Fruit fly (Drosophila melanogaster) whole organism, embryonic: ENCODE measurements around the gene prtp.

Experiments
- Adf1 ChIP-seq: fragments of 200-800 bp; sonication (Bioruptor generic); IDR thresholded peaks from 2 replicates; pipeline ENCODE4 v1.3.6; 2022; ENCODE audit warnings: missing biosample characterization, missing genetic modification characterization
- Blimp-1 ChIP-seq: fragments of 200-800 bp; sonication (Bioruptor generic); optimal IDR thresholded peaks from 3 replicates; lab custom pipeline; 2018; ENCODE audit warnings: missing biosample characterization, missing genetic modification characterization, mild to moderate bottlenecking, moderate library complexity, missing genetic modification reagents
- BtbVII ChIP-seq: fragments of 200-800 bp; sonication (Bioruptor generic); optimal IDR thresholded peaks from 3 replicates; lab custom pipeline; 2017; ENCODE audit warnings: missing biosample characterization, mild to moderate bottlenecking, missing genetic modification characterization
- CG12236 ChIP-seq: fragments of 200-800 bp; sonication (Bioruptor generic); optimal IDR thresholded peaks from 2 replicates; lab custom pipeline; 2016; ENCODE audit warnings: missing biosample characterization, missing genetic modification characterization
- CG13287 ChIP-seq: fragments of 200-800 bp; sonication (Bioruptor generic); IDR thresholded peaks from 2 replicates; pipeline ENCODE4 v1.3.6; 2022; ENCODE audit warnings: missing biosample characterization, missing genetic modification characterization; ENCODE audit not compliant: partially characterized antibody
- CG14710 ChIP-seq: fragments of 200-800 bp; sonication (Bioruptor generic); optimal IDR thresholded peaks from 3 replicates; lab custom pipeline; 2019; ENCODE audit warnings: missing biosample characterization, mild to moderate bottlenecking, missing genetic modification characterization, moderate library complexity
- CG1529 ChIP-seq: fragments of 200-800 bp; sonication (Bioruptor generic); optimal IDR thresholded peaks from 3 replicates; lab custom pipeline; 2018; ENCODE audit warnings: missing biosample characterization, missing genetic modification characterization
- CG1603 ChIP-seq: fragments of 200-800 bp; sonication (Bioruptor generic); optimal IDR thresholded peaks from 2 replicates; lab custom pipeline; 2019; ENCODE audit warnings: missing biosample characterization, mild to moderate bottlenecking, missing genetic modification characterization, moderate library complexity
- CG2120 ChIP-seq: fragments of 200-800 bp; sonication (Bioruptor generic); optimal IDR thresholded peaks from 3 replicates; lab custom pipeline; 2016; ENCODE audit warnings: missing biosample characterization, missing genetic modification characterization
- CG6254 ChIP-seq: fragments of 200-800 bp; sonication (Bioruptor generic); optimal IDR thresholded peaks from 3 replicates; lab custom pipeline; 2017; ENCODE audit warnings: mild to moderate bottlenecking, missing biosample characterization, missing genetic modification reagents, missing genetic modification characterization
- CG6765 ChIP-seq: fragments of 200-800 bp; sonication (Bioruptor generic); optimal IDR thresholded peaks from 3 replicates; lab custom pipeline; 2017; ENCODE audit warnings: missing biosample characterization, mild to moderate bottlenecking, missing genetic modification characterization
- CG7786 ChIP-seq: fragments of 200-800 bp; sonication (Bioruptor generic); optimal IDR thresholded peaks from 2 replicates; lab custom pipeline; 2016; ENCODE audit warnings: missing biosample characterization, missing genetic modification characterization
- CG7963 ChIP-seq: fragments of 200-800 bp; sonication (Bioruptor generic); IDR thresholded peaks from 3 replicates; pipeline ENCODE4 v1.3.6; 2022; ENCODE audit warnings: missing biosample characterization, missing genetic modification characterization; ENCODE audit not compliant: partially characterized antibody
- CG8089 ChIP-seq: fragments of 200-800 bp; sonication (Bioruptor generic); optimal IDR thresholded peaks from 3 replicates; lab custom pipeline; 2016; ENCODE audit warnings: missing biosample characterization, missing genetic modification characterization
- CG8290 ChIP-seq, 3 experiments: fragments of 200-800 bp; sonication (Bioruptor generic); optimal IDR thresholded peaks; 2 replicates each; lab custom pipeline; 2016 to 2019; ENCODE audit warnings: missing biosample characterization in 3 of 3, missing genetic modification characterization in 3 of 3, mild to moderate bottlenecking in 2 of 3, moderate library complexity in 1 of 3
- CG9215 ChIP-seq: fragments of 200-800 bp; sonication (Bioruptor generic); IDR thresholded peaks from 2 replicates; pipeline ENCODE4 v1.3.6; 2022; ENCODE audit warnings: missing biosample characterization, missing genetic modification characterization
- CG9876 ChIP-seq: fragments of 200-800 bp; sonication (Bioruptor generic); optimal IDR thresholded peaks from 2 replicates; lab custom pipeline; 2016; ENCODE audit warnings: missing biosample characterization, missing genetic modification characterization
- CTCF ChIP-seq: fragments of 200-800 bp; sonication (Bioruptor generic); optimal IDR thresholded peaks from 2 replicates; lab custom pipeline; 2017; ENCODE audit warnings: missing biosample characterization, mild to moderate bottlenecking, missing genetic modification characterization, moderate library complexity
- D19A ChIP-seq: fragments of 200-800 bp; optimal IDR thresholded peaks from 3 replicates; lab custom pipeline; 2019; ENCODE audit warnings: missing biosample characterization, mild to moderate bottlenecking, missing genetic modification characterization, moderate library complexity
- Hmr ChIP-seq: fragments of 200-800 bp; sonication (Bioruptor generic); optimal IDR thresholded peaks from 3 replicates; lab custom pipeline; 2017; ENCODE audit warnings: mild to moderate bottlenecking, missing biosample characterization, missing genetic modification reagents, missing genetic modification characterization
- Max ChIP-seq: fragments of 200-800 bp; sonication (Bioruptor generic); optimal IDR thresholded peaks from 2 replicates; lab custom pipeline; 2016; ENCODE audit warnings: missing biosample characterization, mild to moderate bottlenecking, missing genetic modification characterization
- Med ChIP-seq: fragments of 200-800 bp; sonication (Bioruptor generic); peaks from one replicate; lab custom pipeline; 2016; ENCODE audit warnings: missing biosample characterization, missing genetic modification characterization, mild to moderate bottlenecking, inconsistent platforms, moderate library complexity
- Sox100B ChIP-seq: fragments of 200-800 bp; sonication (Bioruptor generic); optimal IDR thresholded peaks from 3 replicates; lab custom pipeline; 2018; ENCODE audit warnings: missing biosample characterization, mild to moderate bottlenecking, missing genetic modification characterization
- Xbp1 ChIP-seq: fragments of 200-800 bp; sonication (Bioruptor generic); optimal IDR thresholded peaks from 3 replicates; lab custom pipeline; 2016; ENCODE audit warnings: missing biosample characterization, mild to moderate bottlenecking, missing genetic modification characterization
- amos ChIP-seq: fragments of 200-800 bp; sonication (Bioruptor generic); IDR thresholded peaks from 2 replicates; pipeline ENCODE4 v1.3.6; 2022; ENCODE audit warnings: missing biosample characterization, missing genetic modification characterization; ENCODE audit not compliant: partially characterized antibody
- ara ChIP-seq: fragments of 200-800 bp; sonication (Bioruptor generic); IDR thresholded peaks from 2 replicates; pipeline ENCODE4 v1.3.6; 2022; ENCODE audit warnings: missing biosample characterization, missing genetic modification characterization
- cas ChIP-seq: fragments of 200-800 bp; sonication (Bioruptor generic); IDR thresholded peaks from 2 replicates; pipeline ENCODE4 v1.3.6; 2022; ENCODE audit warnings: missing biosample characterization, missing genetic modification characterization
- caup ChIP-seq: fragments of 200-800 bp; sonication (Bioruptor generic); optimal IDR thresholded peaks from 3 replicates; lab custom pipeline; 2017; ENCODE audit warnings: missing biosample characterization, mild to moderate bottlenecking, missing genetic modification characterization, moderate library complexity; ENCODE audit not compliant: severe bottlenecking
- crp ChIP-seq, 2 experiments: fragments of 200-800 bp; sonication (Bioruptor generic); optimal IDR thresholded peaks; 2 replicates in 1 of 2; 3 replicates in 1 of 2; lab custom pipeline; 2017; ENCODE audit warnings: missing biosample characterization in 2 of 2, missing genetic modification characterization in 2 of 2, mild to moderate bottlenecking in 1 of 2, moderate library complexity in 1 of 2
- dmrt99B ChIP-seq: fragments of 200-800 bp; sonication (Bioruptor generic); optimal IDR thresholded peaks from 2 replicates; lab custom pipeline; 2018; ENCODE audit warnings: missing biosample characterization, mild to moderate bottlenecking, missing genetic modification characterization, moderate library complexity
- dysf ChIP-seq: fragments of 200-800 bp; sonication (Bioruptor generic); IDR thresholded peaks from 3 replicates; pipeline ENCODE4 v1.3.6; 2022; ENCODE audit warnings: missing biosample characterization, missing genetic modification characterization
- fd64A ChIP-seq: fragments of 200-800 bp; sonication (Bioruptor generic); optimal IDR thresholded peaks from 3 replicates; lab custom pipeline; 2018; ENCODE audit warnings: missing biosample characterization, mild to moderate bottlenecking, missing genetic modification characterization
- gcm2 ChIP-seq: fragments of 200-800 bp; sonication (Bioruptor generic); optimal IDR thresholded peaks from 2 replicates; lab custom pipeline; 2016; ENCODE audit warnings: missing biosample characterization, missing genetic modification characterization
- gfzf ChIP-seq: fragments of 200-800 bp; sonication (Bioruptor generic); optimal IDR thresholded peaks from 2 replicates; lab custom pipeline; 2016; ENCODE audit warnings: missing biosample characterization, mild to moderate bottlenecking, missing genetic modification characterization, moderate library complexity
- inv ChIP-seq: fragments of 200-800 bp; sonication (Bioruptor generic); IDR thresholded peaks from 2 replicates; pipeline ENCODE4 v1.3.6; 2022; ENCODE audit warnings: missing biosample characterization, missing genetic modification characterization; ENCODE audit not compliant: partially characterized antibody
- jing ChIP-seq: fragments of 200-800 bp; sonication (Bioruptor generic); optimal IDR thresholded peaks from 2 replicates; lab custom pipeline; 2018; ENCODE audit warnings: missing biosample characterization, mild to moderate bottlenecking, missing genetic modification characterization
- kni ChIP-seq: fragments of 200-800 bp; sonication (Bioruptor generic); optimal IDR thresholded peaks from 3 replicates; lab custom pipeline; 2017; ENCODE audit warnings: mild to moderate bottlenecking, missing biosample characterization, missing genetic modification reagents, missing genetic modification characterization
- lilli ChIP-seq: fragments of 200-800 bp; sonication (Bioruptor generic); optimal IDR thresholded peaks from 3 replicates; lab custom pipeline; 2016; ENCODE audit warnings: missing biosample characterization, missing genetic modification characterization
- lov ChIP-seq, 2 experiments: fragments of 200-800 bp in 1 of 2; fragments of >200 bp in 1 of 2; sonication (Bioruptor generic) in 1 of 2; IDR thresholded peaks in 1 of 2; optimal IDR thresholded peaks in 1 of 2; 2 replicates in 1 of 2; 3 replicates in 1 of 2; pipeline versions ENCODE4 v1.3.6 to Lab custom; 2017 to 2022; ENCODE audit warnings: missing biosample characterization in 1 of 2, missing genetic modification characterization in 1 of 2
- nmo ChIP-seq: fragments of 200-800 bp; sonication (Bioruptor generic); optimal IDR thresholded peaks from 2 replicates; lab custom pipeline; 2018; ENCODE audit warnings: missing biosample characterization, mild to moderate bottlenecking, missing genetic modification characterization, moderate library complexity
- pzg ChIP-seq: fragments of 200-800 bp; sonication (Bioruptor generic); optimal IDR thresholded peaks from 3 replicates; lab custom pipeline; 2018; ENCODE audit warnings: missing biosample characterization, mild to moderate bottlenecking, missing genetic modification characterization, moderate library complexity
- ranshi ChIP-seq: fragments of 200-800 bp; sonication (Bioruptor generic); IDR thresholded peaks from 2 replicates; pipeline ENCODE4 v1.3.6; 2022; ENCODE audit warnings: missing biosample characterization, missing genetic modification characterization
- sc ChIP-seq, 3 experiments: fragments of >200 bp in 2 of 3; fragments of 200-800 bp in 1 of 3; sonication (Bioruptor generic) in 1 of 3; optimal IDR thresholded peaks; 2 replicates in 2 of 3; 3 replicates in 1 of 3; lab custom pipeline; 2017; ENCODE audit warnings: mild to moderate bottlenecking in 1 of 3, missing biosample characterization in 1 of 3, missing genetic modification characterization in 1 of 3, missing genetic modification reagents in 1 of 3
- tap ChIP-seq: fragments of 200-800 bp; optimal IDR thresholded peaks from 3 replicates; lab custom pipeline; 2019; ENCODE audit warnings: missing biosample characterization, mild to moderate bottlenecking, missing genetic modification characterization, moderate library complexity
- toy ChIP-seq: fragments of 200-800 bp; sonication (Bioruptor generic); IDR thresholded peaks from 2 replicates; pipeline ENCODE4 v1.3.6; 2022; ENCODE audit warnings: missing biosample characterization, missing genetic modification characterization
- vfl ChIP-seq: fragments of 200-800 bp; sonication (Bioruptor generic); optimal IDR thresholded peaks from 2 replicates; lab custom pipeline; 2016; ENCODE audit warnings: missing biosample characterization, missing genetic modification characterization
- yki ChIP-seq: fragments of >200 bp; optimal IDR thresholded peaks from 3 replicates; lab custom pipeline; 2018
- zfh2 ChIP-seq: fragments of 200-800 bp; sonication (Bioruptor generic); optimal IDR thresholded peaks from 2 replicates; lab custom pipeline; 2016; ENCODE audit warnings: missing biosample characterization, missing genetic modification characterization

Gene prtp

dm6 chrX:11716731-11717326, at the start of gene prtp (continued):
- TF ChIP-seq Xbp1 (GFP tag; lab: Kevin White, UChicago), result peak; percentile 11
- TF ChIP-seq CG7786 (GFP tag; lab: Kevin White, UChicago), result no peak
- TF ChIP-seq yki (lab: Kevin White, UChicago), result no peak
- peak; percentile 17 to 81 for TF ChIP-seq crp (GFP tag; optimal IDR thresholded peaks at IDR 0.05; lab: Kevin White, UChicago)
- peak; percentile 34 for TF ChIP-seq kni
- peak; percentile 8; the same call in 1 of the 2 replicates for TF ChIP-seq inv (GFP tag; lab: Robert Waterston, UW)
- TF ChIP-seq CG6254 (GFP tag; lab: Kevin White, UChicago), result no peak
- TF ChIP-seq lilli (GFP tag; lab: Kevin White, UChicago), result peak; percentile 6
- TF ChIP-seq BtbVII (GFP tag; lab: Kevin White, UChicago), result no peak
- TF ChIP-seq ara (GFP tag; lab: Robert Waterston, UW), result no peak
- TF ChIP-seq nmo (GFP tag; lab: Kevin White, UChicago), result peak; percentile 24
- no peak for TF ChIP-seq toy (GFP tag; lab: Robert Waterston, UW)
- no peak for TF ChIP-seq vfl (GFP tag; lab: Kevin White, UChicago)
- no peak for TF ChIP-seq ranshi (GFP tag; lab: Robert Waterston, UW)
- peak; percentile 20 for TF ChIP-seq Max (GFP tag; lab: Kevin White, UChicago)
- TF ChIP-seq tap (tag; lab: Kevin White, UChicago), result no peak
- no peak for TF ChIP-seq lov (optimal IDR thresholded peaks at IDR 0.05; lab: Kevin White, UChicago)
- TF ChIP-seq lov (GFP tag; IDR thresholded peaks at IDR 0.05; lab: Robert Waterston, UW), result no peak
- no peak for TF ChIP-seq cas (GFP tag; lab: Robert Waterston, UW)
- TF ChIP-seq CG13287 (GFP tag; lab: Robert Waterston, UW), result peak; percentile 73
- TF ChIP-seq CG9215 (GFP tag; lab: Robert Waterston, UW), result no peak
- no peak for TF ChIP-seq gfzf (GFP tag; lab: Kevin White, UChicago)
- no peak for TF ChIP-seq zfh2 (GFP tag; lab: Kevin White, UChicago)
- no peak for TF ChIP-seq CG12236
- TF ChIP-seq amos (GFP tag; lab: Robert Waterston, UW), result peak; percentile 21; the same call in 1 of the 2 replicates
- TF ChIP-seq CG9876, result no peak
- no peak for TF ChIP-seq Med (GFP tag; lab: Kevin White, UChicago)
- no peak for TF ChIP-seq dmrt99B (tag; lab: Kevin White, UChicago)
- TF ChIP-seq CTCF (GFP tag; lab: Kevin White, UChicago), result peak; percentile 4
- no peak for TF ChIP-seq D19A
- no peak for TF ChIP-seq fd64A (GFP tag; lab: Kevin White, UChicago)
- no peak for TF ChIP-seq Adf1 (GFP tag; lab: Robert Waterston, UW)
- peak; percentile 4 for TF ChIP-seq CG1603 (tag; lab: Kevin White, UChicago)
- TF ChIP-seq jing (GFP tag; lab: Kevin White, UChicago), result no peak
- TF ChIP-seq Hmr (GFP tag; lab: Kevin White, UChicago), result peak; percentile 14
- TF ChIP-seq, all 482 proteins: peak for 85

dm6 chrX:11678539-11679040, 38.0 kb upstream of the prtp start, which contains the start of the genes Vlet and bif:
Vlet (minus strand) TSS chrX:11678589.
bif (plus strand) TSS chrX:11678970.
- peak; percentile 44 for TF ChIP-seq pzg
- TF ChIP-seq CG6765 (GFP tag; lab: Kevin White, UChicago), result peak; percentile 28
- TF ChIP-seq CG1529 (GFP tag; lab: Kevin White, UChicago), result peak; percentile 25
- TF ChIP-seq dysf (GFP tag; lab: Robert Waterston, UW), result peak; percentile 45; the same call in 2 of the 3 replicates
- no peak for TF ChIP-seq gcm2 (GFP tag; lab: Kevin White, UChicago)
- peak; percentile 33; the same call in 1 of the 3 replicates for TF ChIP-seq CG7963 (GFP tag; lab: Robert Waterston, UW)
- no peak for TF ChIP-seq Blimp-1 (GFP tag; lab: Kevin White, UChicago)
- TF ChIP-seq sc (optimal IDR thresholded peaks at IDR 0.05; lab: Kevin White, UChicago), result no peak
- peak; percentile 39 for TF ChIP-seq sc (GFP tag; optimal IDR thresholded peaks at IDR 0.05; lab: Kevin White, UChicago)
- TF ChIP-seq CG8290 (GFP tag; optimal IDR thresholded peaks at IDR 0.05; lab: Kevin White, UChicago), result peak; percentile 34
- peak in 1 of 2 experiments; percentile 25 for TF ChIP-seq CG8290 (tag; optimal IDR thresholded peaks at IDR 0.05; lab: Kevin White, UChicago)
- TF ChIP-seq Sox100B, result peak; percentile 75
- peak; percentile 57 for TF ChIP-seq zfh2 (GFP tag; lab: Kevin White, UChicago)
- no peak for TF ChIP-seq CG8089 (GFP tag; lab: Kevin White, UChicago)
- peak; percentile 84 for TF ChIP-seq CG14710
- peak; percentile 67 for TF ChIP-seq CG2120 (GFP tag; lab: Kevin White, UChicago)
- peak; percentile 64 for TF ChIP-seq caup (GFP tag; lab: Kevin White, UChicago)
